Fruit fly (Drosophila melanogaster): Measurements from ENCODE around the gene CG3793.

DNA sequence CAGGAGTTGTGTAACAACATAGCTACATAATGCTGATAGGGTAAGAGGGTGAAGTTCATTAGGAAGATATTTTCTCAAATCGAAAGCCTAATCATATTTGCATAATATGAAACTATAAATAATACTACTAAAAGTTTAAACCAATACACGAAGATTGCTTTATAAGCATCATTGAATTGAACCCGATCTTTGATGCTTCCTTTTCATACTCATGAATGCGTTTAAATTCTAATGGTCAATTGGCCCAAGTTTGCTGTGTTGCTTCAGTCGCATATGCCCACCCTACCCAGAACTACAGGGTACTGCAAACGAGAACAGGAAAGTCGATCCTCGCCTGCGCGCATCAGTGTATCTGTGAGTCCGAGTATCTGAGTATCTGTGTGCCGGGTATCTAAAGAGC lies 20.4 kb upstream of the CG3793 start:
- no peak for TF ChIP-seq psq (optimal IDR thresholded peaks at IDR 0.05)
- no peak for TF ChIP-seq h (optimal IDR thresholded peaks at IDR 0.05)
